Worm (Caenorhabditis elegans) whole organism, L2 larva: ENCODE data around the gene R09E10.6.

Experiments used
- F13H6.1 ChIP-seq: sonication (generic microtip); optimal IDR thresholded peaks from 2 replicates; lab custom pipeline; 2016; ENCODE audit warnings: missing genetic modification characterization, missing compliant biosample characterization
- lin-13 ChIP-seq: fragments of 150-350 bp; optimal IDR thresholded peaks from 2 replicates; lab custom pipeline; 2014; ENCODE audit warnings: missing biosample characterization, missing genetic modification reagents, missing genetic modification characterization
- nhr-10 ChIP-seq: sonication (generic microtip); optimal IDR thresholded peaks from 2 replicates; lab custom pipeline; 2017; ENCODE audit warnings: missing biosample characterization, missing genetic modification characterization
- nhr-12 ChIP-seq: fragments of 150-350 bp; optimal IDR thresholded peaks from 2 replicates; lab custom pipeline; 2014; ENCODE audit warnings: missing biosample characterization, missing genetic modification characterization

ce11 chrIV:10288575-10288974, 5.4 kb downstream of the R09E10.6 start:
- TF ChIP-seq F13H6.1 (no peak), nhr-10 (no peak), nhr-12 (tag; lab: Kevin White, UChicago) (no peak), lin-13 (GFP tag; lab: Kevin White, UChicago) (no peak)
